Fruit fly (Drosophila melanogaster) Kc167 (cell line): ENCODE data around the gene CG14280.

Source experiments
- Sin3A ChIP-seq: fragments of >200 bp; optimal IDR thresholded peaks from 2 replicates; lab custom pipeline; 2018; ENCODE audit warnings: missing external identifiers
- h ChIP-seq: fragments of >200 bp; optimal IDR thresholded peaks from 3 replicates; lab custom pipeline; 2018; ENCODE audit warnings: missing external identifiers
- insv ChIP-seq: fragments of >200 bp; optimal IDR thresholded peaks from 3 replicates; lab custom pipeline; 2018; ENCODE audit warnings: missing external identifiers
- psq ChIP-seq: fragments of >200 bp; optimal IDR thresholded peaks from 2 replicates; lab custom pipeline; 2017; ENCODE audit warnings: missing external identifiers
- ttk ChIP-seq: sonication (Bioruptor generic); optimal IDR thresholded peaks from 2 replicates; lab custom pipeline; 2017; ENCODE audit warnings: missing external identifiers

DNA sequence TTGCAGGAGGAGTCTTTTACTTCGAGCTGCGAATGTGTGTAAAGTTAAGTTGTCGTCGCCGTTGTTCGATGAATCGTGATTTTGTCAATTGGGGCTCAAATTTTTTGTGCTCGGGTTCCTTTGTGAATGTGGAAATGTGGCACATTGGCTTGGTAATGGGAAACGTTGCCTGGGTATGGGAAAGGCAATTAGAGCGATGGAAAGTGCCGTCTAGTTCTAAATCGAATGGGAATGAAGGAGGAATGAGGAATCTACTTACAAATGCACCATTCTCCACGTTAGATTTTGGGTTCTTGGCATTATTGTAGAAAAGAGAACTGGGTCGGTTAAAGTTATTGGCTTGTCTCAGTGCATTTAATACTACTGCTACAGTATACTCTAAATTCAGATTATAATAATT is 41.0 kb downstream of the CG14280 start, which contains the start of gene CG44174:
- no peak for TF ChIP-seq psq (lab: Kevin White, UChicago)
- no peak for TF ChIP-seq Sin3A (lab: Kevin White, UChicago)
- no peak for TF ChIP-seq ttk (lab: Kevin White, UChicago)
- no peak for TF ChIP-seq insv
- TF ChIP-seq h: no peak
